Fruit fly (Drosophila melanogaster): ENCODE results near the gene GckIII.

DNA sequence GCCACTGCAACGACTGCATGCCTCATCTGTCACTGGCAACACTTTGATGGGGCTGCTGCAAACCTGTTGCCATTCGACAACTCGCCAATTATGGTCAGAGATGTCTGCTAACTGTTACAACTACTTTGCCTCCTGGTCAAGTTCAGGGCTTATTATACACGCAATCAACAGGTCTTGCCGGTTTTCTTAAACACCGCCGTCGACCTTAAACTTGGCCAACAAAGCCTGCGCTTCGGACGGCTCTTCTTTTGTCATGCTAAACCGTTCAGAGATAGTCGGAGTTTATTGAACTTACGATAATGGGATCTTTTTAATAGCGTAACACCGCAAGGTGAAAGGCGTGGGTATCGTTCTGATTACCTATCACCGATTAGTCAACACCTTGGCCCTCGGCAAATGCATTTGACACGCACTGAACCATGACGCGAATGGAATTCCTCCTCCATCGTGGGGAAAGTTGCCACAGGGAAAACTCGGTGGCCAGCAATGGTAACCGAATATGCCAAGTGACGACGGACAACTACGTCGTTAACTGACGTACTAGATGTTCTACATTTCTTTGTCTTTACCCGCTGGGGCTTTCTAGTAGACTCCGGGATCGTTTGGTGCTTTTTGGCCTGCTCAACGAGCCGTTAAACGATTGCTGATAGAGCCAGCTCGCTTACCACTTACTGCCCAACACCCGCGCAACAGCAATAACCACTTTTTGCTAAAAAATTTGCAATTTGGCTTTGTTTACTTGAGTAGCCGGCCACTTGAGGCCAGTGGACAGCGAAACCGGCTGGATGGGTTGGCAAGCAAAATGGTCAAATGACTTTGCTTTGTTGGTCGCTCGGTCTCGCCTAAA, 25.8 kb downstream of the GckIII start:
- TF ChIP-seq sv (GFP tag; optimal IDR thresholded peaks at IDR 0.05) (no peak), Jra (GFP tag; optimal IDR thresholded peaks at IDR 0.05) (no peak), dmrt93B (GFP tag; optimal IDR thresholded peaks at IDR 0.05) (no peak)

All from whole organism, wandering third instar larva.